Fruit fly (Drosophila melanogaster) whole organism, embryonic: ENCODE data around the gene CG44142.

Experiments
- CG3726 ChIP-seq: fragments of 200-800 bp; sonication (Bioruptor generic); IDR thresholded peaks from 3 replicates; pipeline ENCODE4, ENCODE4 v1.3.6; 2022; ENCODE audit warnings: missing biosample characterization, missing genetic modification characterization
- CG3995 ChIP-seq: fragments of 200-800 bp; sonication (Bioruptor generic); optimal IDR thresholded peaks from 3 replicates; lab custom pipeline; 2016; ENCODE audit warnings: missing biosample characterization, missing genetic modification characterization
- CG7928 ChIP-seq: fragments of 200-800 bp; sonication (Bioruptor generic); optimal IDR thresholded peaks from 2 replicates; lab custom pipeline; 2017; ENCODE audit warnings: missing biosample characterization, mild to moderate bottlenecking, missing genetic modification characterization
- Dll ChIP-seq: fragments of 200-800 bp; sonication (Bioruptor generic); IDR thresholded peaks from 4 replicates; pipeline ENCODE4 v1.3.6; 2022; ENCODE audit warnings: missing biosample characterization, missing genetic modification characterization; ENCODE audit not compliant: partially characterized antibody
- E2f1 ChIP-seq: fragments of 200-800 bp; sonication (Bioruptor generic); IDR thresholded peaks from 2 replicates; pipeline ENCODE4 v1.3.6; 2022; ENCODE audit warnings: missing biosample characterization, missing genetic modification characterization
- H2.0 ChIP-seq: fragments of 200-800 bp; sonication (Bioruptor generic); IDR thresholded peaks from 2 replicates; pipeline ENCODE4 v1.3.6; 2022; ENCODE audit warnings: missing biosample characterization, missing genetic modification characterization
- Hey ChIP-seq: fragments of 200-800 bp; sonication (Bioruptor generic); optimal IDR thresholded peaks from 3 replicates; lab custom pipeline; 2018; ENCODE audit warnings: missing biosample characterization, mild to moderate bottlenecking, missing genetic modification characterization
- dpn ChIP-seq, 2 experiments: fragments of 200-800 bp; sonication (Bioruptor generic); optimal IDR thresholded peaks; 3 replicates each; lab custom pipeline; 2016; ENCODE audit warnings: missing biosample characterization in 2 of 2, missing genetic modification characterization in 2 of 2
- pros ChIP-seq: fragments of 200-800 bp; sonication (Bioruptor generic); optimal IDR thresholded peaks from 3 replicates; lab custom pipeline; 2019; ENCODE audit warnings: missing biosample characterization, mild to moderate bottlenecking, missing genetic modification characterization, moderate library complexity
- sc ChIP-seq, 3 experiments: fragments of >200 bp in 2 of 3; fragments of 200-800 bp in 1 of 3; sonication (Bioruptor generic) in 1 of 3; optimal IDR thresholded peaks; 2 replicates in 2 of 3; 3 replicates in 1 of 3; lab custom pipeline; 2017; ENCODE audit warnings: mild to moderate bottlenecking in 1 of 3, missing biosample characterization in 1 of 3, missing genetic modification characterization in 1 of 3, missing genetic modification reagents in 1 of 3

DNA sequence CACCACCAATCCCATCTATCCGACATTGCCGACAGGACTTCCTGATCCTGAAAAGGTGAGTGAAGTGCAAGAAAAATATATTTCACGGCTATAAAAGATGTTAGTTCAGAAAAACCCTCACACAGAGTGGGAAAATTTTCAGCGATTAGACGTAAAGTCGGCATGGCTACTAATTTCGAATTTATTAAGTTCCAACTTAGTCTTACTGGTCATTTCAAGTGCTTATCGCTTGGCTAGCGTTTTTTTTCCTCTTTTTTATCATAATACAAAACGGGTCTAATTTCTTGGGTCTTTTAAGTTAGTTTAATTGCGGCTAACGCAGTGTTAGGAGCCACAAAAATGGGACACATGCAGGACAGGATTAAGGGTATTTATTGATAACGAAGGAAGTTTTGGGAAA, 9.9 kb downstream of the CG44142 start, which contains the start of gene CG43208:
- TF ChIP-seq H2.0 (no peak), E2f1 (GFP tag; lab: Robert Waterston, UW) (no peak), CG3726 (GFP tag; lab: Robert Waterston, UW) (no peak), pros (no peak), dpn (GFP tag; optimal IDR thresholded peaks at IDR 0.05; lab: Kevin White, UChicago) (no peak), sc (optimal IDR thresholded peaks at IDR 0.05; lab: Kevin White, UChicago) (no peak), sc (GFP tag; optimal IDR thresholded peaks at IDR 0.05; lab: Kevin White, UChicago) (no peak), Dll (no peak), CG3995 (GFP tag; lab: Kevin White, UChicago) (no peak), CG7928 (GFP tag; lab: Kevin White, UChicago) (no peak), Hey (no peak)
